Worm (Caenorhabditis elegans) whole organism, late embryonic: ENCODE data around the gene ceh-48.
A peak's percentile ranks its signal among the peaks of the same experiment; 100 is the strongest.

Experiments
- C08G9.2 ChIP-seq: sonication (generic microtip); optimal IDR thresholded peaks from 2 replicates; lab custom pipeline; 2016; ENCODE audit warnings: mild to moderate bottlenecking, missing genetic modification characterization, moderate library complexity, missing compliant biosample characterization
- C38D4.7 ChIP-seq: fragments of 200-800 bp; sonication (Bioruptor generic); optimal IDR thresholded peaks from 2 replicates; lab custom pipeline; 2018; ENCODE audit warnings: mild to moderate bottlenecking, missing genetic modification characterization, moderate library complexity, missing compliant biosample characterization
- F13H6.1 ChIP-seq: sonication (generic microtip); optimal IDR thresholded peaks from 2 replicates; lab custom pipeline; 2016; ENCODE audit warnings: missing genetic modification characterization, missing compliant biosample characterization
- K09A11.1 ChIP-seq: sonication (generic microtip); optimal IDR thresholded peaks from 2 replicates; lab custom pipeline; 2017; ENCODE audit warnings: antibody characterized with exemption, mild to moderate bottlenecking, missing genetic modification characterization, missing compliant biosample characterization; ENCODE audit not compliant: insufficient read depth
- ceh-14 ChIP-seq: sonication (generic microtip); optimal IDR thresholded peaks from 2 replicates; lab custom pipeline; 2016; ENCODE audit warnings: missing genotype, missing genetic modification characterization, missing compliant biosample characterization
- ceh-18 ChIP-seq: sonication (generic microtip); optimal IDR thresholded peaks from 2 replicates; lab custom pipeline; 2016; ENCODE audit warnings: missing genetic modification characterization, missing compliant biosample characterization
- ceh-19 ChIP-seq: fragments of 200-800 bp; sonication (Bioruptor generic); optimal IDR thresholded peaks from 2 replicates; lab custom pipeline; 2018; ENCODE audit warnings: mild to moderate bottlenecking, missing genetic modification characterization, missing compliant biosample characterization
- ceh-22 ChIP-seq: sonication (generic microtip); optimal IDR thresholded peaks from 2 replicates; lab custom pipeline; 2017; ENCODE audit warnings: missing biosample characterization, missing genetic modification characterization
- ceh-24 ChIP-seq: sonication (generic microtip); optimal IDR thresholded peaks from 2 replicates; lab custom pipeline; 2016; ENCODE audit warnings: mild to moderate bottlenecking, missing genetic modification characterization, missing compliant biosample characterization
- ceh-31 ChIP-seq: sonication (generic microtip); optimal IDR thresholded peaks from 2 replicates; lab custom pipeline; 2016; ENCODE audit warnings: missing genetic modification characterization, missing compliant biosample characterization
- ceh-34 ChIP-seq: sonication (generic microtip); optimal IDR thresholded peaks from 2 replicates; lab custom pipeline; 2016; ENCODE audit warnings: mild to moderate bottlenecking, missing genetic modification characterization, missing compliant biosample characterization
- ceh-9 ChIP-seq: sonication (generic microtip); optimal IDR thresholded peaks from 2 replicates; lab custom pipeline; 2016; ENCODE audit warnings: mild to moderate bottlenecking, missing genetic modification characterization, inconsistent platforms, missing compliant biosample characterization
- dmd-4 ChIP-seq: sonication (generic microtip); optimal IDR thresholded peaks from 2 replicates; lab custom pipeline; 2016; ENCODE audit warnings: borderline replicate concordance, missing genetic modification characterization, missing compliant biosample characterization
- dve-1 ChIP-seq: sonication (generic microtip); optimal IDR thresholded peaks from 2 replicates; lab custom pipeline; 2017; ENCODE audit warnings: antibody characterized with exemption, mild to moderate bottlenecking, missing genetic modification characterization, missing compliant biosample characterization
- elt-2 ChIP-seq: sonication (generic microtip); optimal IDR thresholded peaks from 2 replicates; lab custom pipeline; 2016; ENCODE audit warnings: missing genetic modification reagents, missing genetic modification characterization, missing compliant biosample characterization
- elt-4 ChIP-seq: sonication (generic microtip); optimal IDR thresholded peaks from 2 replicates; lab custom pipeline; 2016; ENCODE audit warnings: missing genetic modification characterization, missing compliant biosample characterization
- ets-4 ChIP-seq: sonication (generic microtip); optimal IDR thresholded peaks from 2 replicates; lab custom pipeline; 2016; ENCODE audit warnings: missing genetic modification characterization, missing compliant biosample characterization
- fkh-10 ChIP-seq: fragments of 150-350 bp; optimal IDR thresholded peaks from 2 replicates; lab custom pipeline; 2014; ENCODE audit warnings: missing biosample characterization, missing genetic modification reagents, missing genetic modification characterization
- gmeb-2 ChIP-seq: sonication (generic microtip); optimal IDR thresholded peaks from 2 replicates; lab custom pipeline; 2016; ENCODE audit warnings: missing genetic modification characterization, inconsistent platforms, missing compliant biosample characterization
- hlh-13 ChIP-seq: fragments of 200-800 bp; sonication (Bioruptor generic); optimal IDR thresholded peaks from 2 replicates; lab custom pipeline; 2018; ENCODE audit warnings: mild to moderate bottlenecking, missing genetic modification characterization, missing compliant biosample characterization
- hlh-15 ChIP-seq: sonication (generic microtip); optimal IDR thresholded peaks from 2 replicates; lab custom pipeline; 2016; ENCODE audit warnings: missing genetic modification characterization, missing compliant biosample characterization
- hlh-6 ChIP-seq: sonication (generic microtip); optimal IDR thresholded peaks from 2 replicates; lab custom pipeline; 2016; ENCODE audit warnings: missing genotype, missing genetic modification characterization, missing compliant biosample characterization
- lim-6 ChIP-seq: sonication (generic microtip); optimal IDR thresholded peaks from 2 replicates; lab custom pipeline; 2016; ENCODE audit warnings: missing genetic modification characterization, missing compliant biosample characterization
- mec-3 ChIP-seq: sonication (generic microtip); optimal IDR thresholded peaks from 2 replicates; lab custom pipeline; 2016; ENCODE audit warnings: borderline replicate concordance, missing genetic modification characterization, missing compliant biosample characterization
- nfya-1 ChIP-seq: sonication (generic microtip); optimal IDR thresholded peaks from 2 replicates; lab custom pipeline; 2017; ENCODE audit warnings: missing genetic modification characterization, mild to moderate bottlenecking, missing compliant biosample characterization, antibody characterized with exemption, moderate library complexity
- nhr-11 ChIP-seq: fragments of 150-350 bp; optimal IDR thresholded peaks from 2 replicates; lab custom pipeline; 2014; ENCODE audit warnings: missing biosample characterization, missing genetic modification characterization
- pha-2 ChIP-seq: sonication (generic microtip); optimal IDR thresholded peaks from 2 replicates; lab custom pipeline; 2017; ENCODE audit warnings: mild to moderate bottlenecking, missing genetic modification characterization, missing compliant biosample characterization
- pha-4 ChIP-seq: fragments of 150-350 bp; optimal IDR thresholded peaks from 2 replicates; lab custom pipeline; 2018; ENCODE audit warnings: missing biosample characterization, missing genetic modification reagents, missing genetic modification characterization
- pqm-1 ChIP-seq: sonication (generic microtip); optimal IDR thresholded peaks from 2 replicates; lab custom pipeline; 2016; ENCODE audit warnings: missing genetic modification characterization, missing compliant biosample characterization
- pros-1 ChIP-seq: fragments of 150-350 bp; optimal IDR thresholded peaks from 2 replicates; lab custom pipeline; 2014; ENCODE audit warnings: missing biosample characterization, missing genetic modification reagents, missing genetic modification characterization
- ref-2 ChIP-seq: sonication (generic microtip); optimal IDR thresholded peaks from 2 replicates; lab custom pipeline; 2016; ENCODE audit warnings: missing genetic modification characterization, missing compliant biosample characterization
- rnt-1 ChIP-seq: sonication (generic microtip); optimal IDR thresholded peaks from 2 replicates; lab custom pipeline; 2016; ENCODE audit warnings: missing genetic modification characterization, missing compliant biosample characterization
- sdc-2 ChIP-seq: sonication (generic microtip); optimal IDR thresholded peaks from 2 replicates; lab custom pipeline; 2016; ENCODE audit warnings: missing genotype, missing genetic modification characterization, missing compliant biosample characterization
- sox-2 ChIP-seq: fragments of 200-800 bp; sonication (Bioruptor generic); IDR thresholded peaks from 2 replicates; pipeline ENCODE4 v1.3.6; 2022; ENCODE audit warnings: missing genetic modification reagents, missing genetic modification characterization, missing compliant biosample characterization
- syd-9 ChIP-seq: sonication (generic microtip); optimal IDR thresholded peaks from 2 replicates; lab custom pipeline; 2016; ENCODE audit warnings: mild to moderate bottlenecking, missing genetic modification characterization, moderate library complexity, missing compliant biosample characterization
- tbx-2 ChIP-seq: sonication (generic microtip); optimal IDR thresholded peaks from 2 replicates; lab custom pipeline; 2016; ENCODE audit warnings: missing genetic modification characterization, missing compliant biosample characterization
- tbx-7 ChIP-seq: sonication (generic microtip); optimal IDR thresholded peaks from 2 replicates; lab custom pipeline; 2016; ENCODE audit warnings: missing genotype, missing genetic modification characterization, missing compliant biosample characterization
- ttx-3 ChIP-seq: sonication (generic microtip); optimal IDR thresholded peaks from 2 replicates; lab custom pipeline; 2016; ENCODE audit warnings: missing genetic modification reagents, missing genetic modification characterization, missing compliant biosample characterization
- unc-42 ChIP-seq: sonication (generic microtip); optimal IDR thresholded peaks from 2 replicates; lab custom pipeline; 2016; ENCODE audit warnings: missing genotype, missing genetic modification characterization, missing compliant biosample characterization
- zip-5 ChIP-seq: sonication (generic microtip); optimal IDR thresholded peaks from 2 replicates; lab custom pipeline; 2016; ENCODE audit warnings: missing genetic modification characterization, missing compliant biosample characterization
- ztf-16 ChIP-seq: sonication (generic microtip); optimal IDR thresholded peaks from 2 replicates; lab custom pipeline; 2017; ENCODE audit warnings: missing genetic modification characterization, missing compliant biosample characterization

Gene ceh-48

DNA sequence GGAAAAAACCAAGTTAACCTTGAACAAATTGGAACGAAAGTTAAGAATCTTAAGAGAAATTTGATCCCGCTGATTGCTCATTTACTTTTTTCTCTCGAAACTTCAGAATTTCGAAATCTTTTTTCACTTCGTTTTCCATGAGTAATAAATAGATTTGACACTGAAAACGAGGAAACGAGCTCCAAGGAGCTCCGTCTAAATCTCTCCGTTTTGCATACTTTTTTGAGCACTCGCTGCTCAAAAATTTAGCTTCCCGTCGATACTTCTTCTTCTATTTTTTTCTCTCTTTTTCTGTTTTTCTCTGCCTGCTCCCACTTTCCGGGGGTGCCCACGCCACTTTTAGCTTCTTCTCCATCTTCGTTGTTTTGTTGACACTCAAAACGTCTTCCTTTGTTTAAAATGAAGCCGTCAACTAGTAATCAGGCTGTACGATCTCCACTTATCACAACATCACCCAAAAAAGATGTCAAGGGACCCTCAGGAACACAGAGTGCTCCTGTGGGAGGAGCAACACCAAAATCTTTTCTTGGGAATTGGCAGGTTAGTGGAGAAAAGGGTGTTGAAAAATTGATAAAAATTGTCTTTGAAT, 5.3 kb upstream of the ceh-48 start, which contains the start of gene C17H12.10:
C17H12.10 (plus strand) TSS at position 325 of the 589 bp plus-strand sequence.
- peak; percentile 15 for TF ChIP-seq ceh-18
- TF ChIP-seq ceh-31 (tag; lab: Kevin White, UChicago), result peak; percentile 13
- TF ChIP-seq unc-42 (tag; lab: Kevin White, UChicago), result peak; percentile 86
- TF ChIP-seq mec-3 (tag; lab: Kevin White, UChicago), result no peak

DNA sequence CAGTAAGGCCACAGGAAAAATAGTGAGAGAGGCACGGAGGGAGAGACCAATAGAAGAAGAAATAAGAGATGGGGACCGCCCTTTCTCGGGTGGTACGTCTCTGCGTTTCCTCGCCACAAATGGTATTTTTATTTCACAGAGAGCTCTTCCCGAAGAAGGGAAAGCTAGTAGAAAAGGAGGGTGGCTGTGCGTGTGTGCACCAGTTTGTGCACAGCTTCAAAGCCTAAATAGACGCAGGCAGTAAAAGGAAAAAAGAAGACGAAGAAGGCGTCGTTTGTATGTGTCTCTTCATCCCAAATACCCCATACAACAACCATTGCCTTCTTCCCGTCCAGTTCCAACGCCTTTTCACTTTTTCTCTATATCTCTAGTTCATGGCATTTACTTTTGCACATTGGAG, 2.2 kb upstream of the ceh-48 start:
- TF ChIP-seq elt-2 (tag; lab: Kevin White, UChicago), result no peak
- TF ChIP-seq ttx-3 (tag; lab: Kevin White, UChicago), result no peak
- peak; percentile 52 for TF ChIP-seq syd-9 (tag; lab: Kevin White, UChicago)
- TF ChIP-seq ceh-31 (tag; lab: Kevin White, UChicago), result peak; percentile 86
- TF ChIP-seq tbx-2 (tag; lab: Kevin White, UChicago), result peak; percentile 54
- no peak for TF ChIP-seq hlh-6
- no peak for TF ChIP-seq dmd-4 (tag; lab: Kevin White, UChicago)
- TF ChIP-seq hlh-13 (GFP tag; lab: Kevin White, UChicago), result no peak
- TF ChIP-seq pha-4 (tag; lab: Kevin White, UChicago), result no peak
- TF ChIP-seq gmeb-2 (tag; lab: Kevin White, UChicago), result no peak
- TF ChIP-seq sdc-2 (tag; lab: Kevin White, UChicago), result peak; percentile 42
- no peak for TF ChIP-seq pha-2 (tag; lab: Kevin White, UChicago)
- TF ChIP-seq ceh-34 (tag; lab: Kevin White, UChicago), result peak; percentile 82
- peak; percentile 68 for TF ChIP-seq ref-2 (tag; lab: Kevin White, UChicago)
- no peak for TF ChIP-seq ceh-22 (tag; lab: Kevin White, UChicago)
- peak; percentile 75 for TF ChIP-seq ceh-19 (GFP tag; lab: Kevin White, UChicago)
- peak; percentile 26 for TF ChIP-seq fkh-10 (GFP tag; lab: Kevin White, UChicago)
- TF ChIP-seq C38D4.7, result no peak
- peak; percentile 59 for TF ChIP-seq unc-42 (tag; lab: Kevin White, UChicago)
- TF ChIP-seq nhr-11 (tag; lab: Kevin White, UChicago), result no peak
- TF ChIP-seq ceh-9 (tag; lab: Kevin White, UChicago), result no peak
- TF ChIP-seq C08G9.2 (tag; lab: Kevin White, UChicago), result peak; percentile 3
- peak; percentile 70 for TF ChIP-seq nfya-1 (tag; lab: Kevin White, UChicago)
- TF ChIP-seq ceh-14 (tag; lab: Kevin White, UChicago), result peak; percentile 29

DNA sequence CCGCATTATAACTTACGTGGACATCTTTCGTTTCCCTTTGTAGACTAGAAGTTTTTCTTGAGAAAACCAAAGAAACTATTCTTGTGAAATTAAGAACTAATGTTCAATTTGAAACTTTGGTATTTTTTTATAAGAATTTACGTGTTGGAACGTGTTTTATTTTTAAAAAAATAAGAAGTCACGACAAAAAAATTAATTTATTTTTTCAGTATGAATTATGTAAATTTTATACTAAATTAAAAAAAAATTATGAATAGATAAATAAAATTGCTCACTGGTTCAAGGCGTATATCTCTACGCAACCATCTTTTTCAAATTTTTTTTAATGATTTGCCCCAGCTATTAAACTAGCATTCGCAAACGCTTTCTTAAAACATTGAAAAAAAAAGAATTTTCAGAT, 5.6 kb downstream of the ceh-48 start, which contains the start of gene C17H12.5:
C17H12.5 (minus strand) TSS at position 101 of the 400 bp plus-strand sequence.
- TF ChIP-seq dve-1 (tag; lab: Kevin White, UChicago) (no peak), tbx-2 (tag; lab: Kevin White, UChicago) (no peak), tbx-7 (tag; lab: Kevin White, UChicago) (no peak), pqm-1 (tag; lab: Kevin White, UChicago) (no peak), hlh-15 (tag; lab: Kevin White, UChicago) (no peak), ceh-9 (tag; lab: Kevin White, UChicago) (no peak), elt-2 (tag; lab: Kevin White, UChicago) (no peak), elt-4 (no peak), ceh-34 (tag; lab: Kevin White, UChicago) (no peak), sox-2 (no peak)

DNA sequence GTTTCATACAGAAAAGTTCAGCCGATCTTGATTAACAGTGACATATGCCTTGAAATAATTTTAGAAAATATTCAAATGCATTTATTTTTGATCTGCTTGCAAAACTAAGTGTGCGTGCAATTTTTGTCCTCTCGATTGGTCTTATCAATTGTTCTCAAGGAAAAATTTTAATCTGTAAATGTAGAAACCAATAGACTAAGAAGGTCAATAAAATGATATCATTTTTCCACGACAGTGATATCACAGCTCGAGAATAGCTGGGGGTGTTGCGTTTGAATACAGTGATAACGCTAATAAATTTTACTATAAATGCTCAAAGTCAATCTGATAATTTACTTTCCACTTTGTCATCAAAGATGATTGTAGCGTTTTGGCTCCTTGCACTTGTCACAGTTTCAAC, 6.5 kb downstream of the ceh-48 start, which contains the start of gene C17H12.8:
C17H12.8 (plus strand) TSS at position 335 of the 400 bp plus-strand sequence.
- TF ChIP-seq elt-2 (tag; lab: Kevin White, UChicago) (peak; percentile 76), ceh-9 (tag; lab: Kevin White, UChicago) (no peak)

DNA sequence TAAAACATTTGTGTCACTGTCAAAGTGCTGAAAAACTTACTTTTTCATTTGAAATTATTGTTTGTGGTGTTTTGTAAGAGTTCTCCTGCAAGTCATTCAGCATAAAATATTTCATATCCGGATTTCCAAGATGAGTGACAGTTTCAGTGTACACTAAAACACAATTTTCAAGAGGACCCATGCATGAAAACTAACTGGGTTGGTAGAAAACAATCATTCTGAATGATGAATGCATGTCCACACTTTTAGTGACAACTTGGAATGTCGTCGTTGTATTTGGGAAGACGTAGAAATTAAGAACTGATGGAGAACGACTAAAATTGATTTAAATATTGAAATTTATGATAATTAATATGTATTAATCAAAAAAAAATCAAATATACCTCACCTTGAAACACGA, 9.8 kb downstream of the ceh-48 start:
- TF ChIP-seq tbx-2 (tag; lab: Kevin White, UChicago), result no peak
- TF ChIP-seq nfya-1 (tag; lab: Kevin White, UChicago), result no peak
- TF ChIP-seq ref-2 (tag; lab: Kevin White, UChicago), result no peak
- TF ChIP-seq ztf-16 (tag; lab: Kevin White, UChicago), result no peak
- TF ChIP-seq ceh-19 (GFP tag; lab: Kevin White, UChicago), result no peak
- no peak for TF ChIP-seq K09A11.1 (tag; lab: Kevin White, UChicago)
- TF ChIP-seq ceh-18, result no peak
- no peak for TF ChIP-seq F13H6.1 (tag; lab: Kevin White, UChicago)
- TF ChIP-seq ceh-24 (tag; lab: Kevin White, UChicago), result no peak
- no peak for TF ChIP-seq ttx-3 (tag; lab: Kevin White, UChicago)
- TF ChIP-seq pha-2 (tag; lab: Kevin White, UChicago), result no peak
- TF ChIP-seq pros-1 (tag; lab: Kevin White, UChicago), result no peak
- no peak for TF ChIP-seq rnt-1 (tag; lab: Kevin White, UChicago)
- TF ChIP-seq ceh-31 (tag; lab: Kevin White, UChicago), result no peak
- TF ChIP-seq ets-4 (tag; lab: Kevin White, UChicago), result no peak
- TF ChIP-seq ceh-14 (tag; lab: Kevin White, UChicago), result no peak
- no peak for TF ChIP-seq lim-6 (tag; lab: Kevin White, UChicago)
- no peak for TF ChIP-seq unc-42 (tag; lab: Kevin White, UChicago)
- TF ChIP-seq zip-5, result no peak
